Fruit fly (Drosophila melanogaster): Measurements from ENCODE around the gene CG31735.

DNA sequence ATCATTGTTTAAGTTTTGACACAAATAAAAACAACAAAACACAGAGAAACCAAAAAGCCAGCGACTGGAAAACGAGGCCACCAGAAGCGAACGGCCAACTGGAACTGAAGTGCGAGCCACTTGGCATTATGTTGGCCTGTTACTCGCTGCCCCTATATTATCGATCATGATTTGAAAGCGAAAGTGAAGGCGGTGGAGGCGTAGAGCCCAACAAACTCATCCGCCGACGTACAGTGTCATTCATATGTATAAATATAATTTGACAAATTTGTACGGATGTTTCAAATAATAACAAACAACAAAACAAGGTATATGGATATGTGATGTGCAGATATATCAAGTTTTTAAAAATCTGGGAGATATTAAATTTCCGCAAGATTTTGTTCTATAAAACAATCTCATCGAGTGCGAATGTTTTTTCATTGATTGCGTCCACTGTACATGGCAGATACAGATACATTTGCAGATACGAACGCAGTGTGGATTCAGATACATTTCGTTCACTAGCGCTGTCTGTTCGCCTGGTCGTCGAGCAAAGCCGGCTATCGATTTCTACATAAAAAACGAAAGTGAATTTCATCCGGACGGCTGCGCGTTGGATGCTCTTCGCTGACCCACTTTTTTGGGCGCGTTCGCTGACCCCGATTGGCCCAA, 15.8 kb downstream of the CG31735 start:
- TF ChIP-seq tai (GFP tag; optimal IDR thresholded peaks at IDR 0.05), result peak; percentile 71
- TF ChIP-seq Mio (GFP tag; optimal IDR thresholded peaks at IDR 0.05), result peak; percentile 76
- TF ChIP-seq OdsH (GFP tag; optimal IDR thresholded peaks at IDR 0.05), result peak; percentile 98
- no peak for TF ChIP-seq Hr78 (GFP tag; optimal IDR thresholded peaks at IDR 0.05)
